Fruit fly (Drosophila melanogaster) whole organism, embryonic: Measurements from ENCODE around the gene CG10165.

Experiments used
- BEAF-32 ChIP-seq: fragments of 200-800 bp; sonication (Bioruptor generic); optimal IDR thresholded peaks from 3 replicates; lab custom pipeline; 2017; ENCODE audit warnings: missing biosample characterization, missing genetic modification characterization, mild to moderate bottlenecking, moderate library complexity, missing genetic modification reagents
- CG12236 ChIP-seq: fragments of 200-800 bp; sonication (Bioruptor generic); optimal IDR thresholded peaks from 2 replicates; lab custom pipeline; 2016; ENCODE audit warnings: missing biosample characterization, missing genetic modification characterization
- CG12769 ChIP-seq: fragments of 200-800 bp; sonication (Bioruptor generic); optimal IDR thresholded peaks from 2 replicates; lab custom pipeline; 2019; ENCODE audit warnings: missing biosample characterization, mild to moderate bottlenecking, missing genetic modification characterization, moderate library complexity
- CG15601 ChIP-seq: fragments of 200-800 bp; sonication (Bioruptor generic); optimal IDR thresholded peaks from 3 replicates; lab custom pipeline; 2019; ENCODE audit warnings: missing biosample characterization, mild to moderate bottlenecking, missing genetic modification characterization, moderate library complexity
- CG15696 ChIP-seq: fragments of 200-800 bp; sonication (Bioruptor generic); optimal IDR thresholded peaks from 2 replicates; lab custom pipeline; 2019; ENCODE audit warnings: missing biosample characterization, mild to moderate bottlenecking, missing genetic modification characterization, moderate library complexity
- CG17186 ChIP-seq: fragments of 200-800 bp; sonication (Bioruptor generic); optimal IDR thresholded peaks from 3 replicates; lab custom pipeline; 2017; ENCODE audit warnings: missing biosample characterization, missing genetic modification reagents, missing genetic modification characterization
- CG17802 ChIP-seq: fragments of 200-800 bp; sonication (Bioruptor generic); optimal IDR thresholded peaks from 2 replicates; lab custom pipeline; 2018; ENCODE audit warnings: missing biosample characterization, mild to moderate bottlenecking, missing genetic modification characterization, moderate library complexity
- CG2120 ChIP-seq: fragments of 200-800 bp; sonication (Bioruptor generic); optimal IDR thresholded peaks from 3 replicates; lab custom pipeline; 2016; ENCODE audit warnings: missing biosample characterization, missing genetic modification characterization
- CG2202 ChIP-seq: fragments of 200-800 bp; sonication (Bioruptor generic); optimal IDR thresholded peaks from 2 replicates; lab custom pipeline; 2018; ENCODE audit warnings: missing biosample characterization, mild to moderate bottlenecking, missing genetic modification characterization
- CG2678 ChIP-seq: fragments of 200-800 bp; sonication (Bioruptor generic); optimal IDR thresholded peaks from 3 replicates; lab custom pipeline; 2019; ENCODE audit warnings: missing biosample characterization, mild to moderate bottlenecking, missing genetic modification characterization, moderate library complexity
- CG2889 ChIP-seq: fragments of 200-800 bp; sonication (Bioruptor generic); IDR thresholded peaks from 3 replicates; pipeline ENCODE4 v1.3.6; 2022; ENCODE audit warnings: missing biosample characterization, missing genetic modification characterization
- CG3163 ChIP-seq: fragments of 200-800 bp; sonication (Bioruptor generic); optimal IDR thresholded peaks from 3 replicates; lab custom pipeline; 2016; ENCODE audit warnings: missing biosample characterization, missing genetic modification characterization
- CG3838 ChIP-seq: fragments of 200-800 bp; sonication (Bioruptor generic); optimal IDR thresholded peaks from 3 replicates; lab custom pipeline; 2016; ENCODE audit warnings: missing biosample characterization, missing genetic modification characterization
- CG42726 ChIP-seq: fragments of 200-800 bp; sonication (Bioruptor generic); IDR thresholded peaks from 2 replicates; pipeline ENCODE4 v1.3.6; 2022; ENCODE audit warnings: missing biosample characterization, missing genetic modification characterization; ENCODE audit not compliant: partially characterized antibody
- CG4282 ChIP-seq: fragments of 200-800 bp; sonication (Bioruptor generic); optimal IDR thresholded peaks from 2 replicates; lab custom pipeline; 2016; ENCODE audit warnings: missing biosample characterization, missing genetic modification characterization
- CG4617 ChIP-seq: fragments of 200-800 bp; sonication (Bioruptor generic); optimal IDR thresholded peaks from 3 replicates; lab custom pipeline; 2016; ENCODE audit warnings: missing biosample characterization, missing genetic modification characterization, borderline replicate concordance
- CG5245 ChIP-seq: fragments of 200-800 bp; sonication (Bioruptor generic); optimal IDR thresholded peaks from 3 replicates; lab custom pipeline; 2016; ENCODE audit warnings: missing biosample characterization, missing genetic modification characterization
- CG5953 ChIP-seq: fragments of 200-800 bp; sonication (Bioruptor generic); IDR thresholded peaks from 2 replicates; pipeline ENCODE4 v1.3.6; 2022; ENCODE audit warnings: missing biosample characterization, missing genetic modification characterization
- CG7839 ChIP-seq: fragments of 200-800 bp; sonication (Bioruptor generic); optimal IDR thresholded peaks from 3 replicates; lab custom pipeline; 2018; ENCODE audit warnings: missing biosample characterization, mild to moderate bottlenecking, missing genetic modification characterization, moderate library complexity
- CG7928 ChIP-seq: fragments of 200-800 bp; sonication (Bioruptor generic); optimal IDR thresholded peaks from 2 replicates; lab custom pipeline; 2017; ENCODE audit warnings: missing biosample characterization, mild to moderate bottlenecking, missing genetic modification characterization
- CG8924 ChIP-seq: fragments of 200-800 bp; optimal IDR thresholded peaks from 3 replicates; lab custom pipeline; 2019; ENCODE audit warnings: missing biosample characterization, mild to moderate bottlenecking, missing genetic modification characterization, moderate library complexity
- CG9727 ChIP-seq: fragments of 200-800 bp; sonication (Bioruptor generic); optimal IDR thresholded peaks from 3 replicates; lab custom pipeline; 2017; ENCODE audit warnings: missing biosample characterization, mild to moderate bottlenecking, missing genetic modification characterization
- CG9797 ChIP-seq: fragments of 200-800 bp; sonication (Bioruptor generic); optimal IDR thresholded peaks from 3 replicates; lab custom pipeline; 2018; ENCODE audit warnings: missing biosample characterization, mild to moderate bottlenecking, missing genetic modification characterization
- D19A ChIP-seq: fragments of 200-800 bp; optimal IDR thresholded peaks from 3 replicates; lab custom pipeline; 2019; ENCODE audit warnings: missing biosample characterization, mild to moderate bottlenecking, missing genetic modification characterization, moderate library complexity
- Deaf1 ChIP-seq: fragments of 200-800 bp; optimal IDR thresholded peaks from 3 replicates; lab custom pipeline; 2019; ENCODE audit warnings: missing biosample characterization, mild to moderate bottlenecking, missing genetic modification characterization, moderate library complexity
- Gug ChIP-seq: fragments of 200-800 bp; sonication (Bioruptor generic); IDR thresholded peaks from 4 replicates; pipeline ENCODE4 v1.3.6; 2022; ENCODE audit warnings: missing biosample characterization, missing genetic modification characterization
- NK7.1 ChIP-seq: fragments of 200-800 bp; sonication (Bioruptor generic); optimal IDR thresholded peaks from 3 replicates; lab custom pipeline; 2016; ENCODE audit warnings: missing biosample characterization, missing genetic modification characterization
- Nf-YB ChIP-seq: fragments of 200-800 bp; sonication (Bioruptor generic); optimal IDR thresholded peaks from 3 replicates; lab custom pipeline; 2019; ENCODE audit warnings: missing biosample characterization, mild to moderate bottlenecking, missing genetic modification characterization, moderate library complexity
- Poxn ChIP-seq: fragments of 200-800 bp; sonication (Bioruptor generic); IDR thresholded peaks from 2 replicates; pipeline ENCODE4 v1.3.6; 2022; ENCODE audit warnings: missing biosample characterization, missing genetic modification characterization
- Tbp ChIP-seq: fragments of >200 bp; optimal IDR thresholded peaks from 2 replicates; lab custom pipeline; 2018; ENCODE audit warnings: missing biosample characterization, missing genetic modification characterization
- amos ChIP-seq: fragments of 200-800 bp; sonication (Bioruptor generic); IDR thresholded peaks from 2 replicates; pipeline ENCODE4 v1.3.6; 2022; ENCODE audit warnings: missing biosample characterization, missing genetic modification characterization; ENCODE audit not compliant: partially characterized antibody
- crp ChIP-seq, 2 experiments: fragments of 200-800 bp; sonication (Bioruptor generic); optimal IDR thresholded peaks; 2 replicates in 1 of 2; 3 replicates in 1 of 2; lab custom pipeline; 2017; ENCODE audit warnings: missing biosample characterization in 2 of 2, missing genetic modification characterization in 2 of 2, mild to moderate bottlenecking in 1 of 2, moderate library complexity in 1 of 2
- dimm ChIP-seq: fragments of 200-800 bp; sonication (Bioruptor generic); IDR thresholded peaks from 2 replicates; pipeline ENCODE4 v1.3.6; 2022; ENCODE audit warnings: missing biosample characterization, missing genetic modification characterization
- ewg ChIP-seq: fragments of 200-800 bp; sonication (Bioruptor generic); optimal IDR thresholded peaks from 3 replicates; lab custom pipeline; 2017; ENCODE audit warnings: mild to moderate bottlenecking, missing biosample characterization, missing genetic modification reagents, missing genetic modification characterization
- gfzf ChIP-seq: fragments of 200-800 bp; sonication (Bioruptor generic); optimal IDR thresholded peaks from 2 replicates; lab custom pipeline; 2016; ENCODE audit warnings: missing biosample characterization, mild to moderate bottlenecking, missing genetic modification characterization, moderate library complexity
- gsb ChIP-seq: fragments of 200-800 bp; sonication (Bioruptor generic); IDR thresholded peaks from 2 replicates; pipeline ENCODE4 v1.3.6; 2022; ENCODE audit warnings: missing biosample characterization, missing genetic modification characterization
- ham ChIP-seq: fragments of 200-800 bp; sonication (Bioruptor generic); IDR thresholded peaks from 2 replicates; pipeline ENCODE4 v1.3.6; 2022; ENCODE audit warnings: missing biosample characterization, missing genetic modification characterization
- kah ChIP-seq: fragments of 200-800 bp; sonication (Bioruptor generic); optimal IDR thresholded peaks from 2 replicates; lab custom pipeline; 2018; ENCODE audit warnings: missing biosample characterization, mild to moderate bottlenecking, missing genetic modification characterization
- ken ChIP-seq: fragments of 200-800 bp; sonication (Bioruptor generic); IDR thresholded peaks from 3 replicates; pipeline ENCODE4 v1.3.6; 2022; ENCODE audit warnings: missing biosample characterization, missing genetic modification characterization
- kni ChIP-seq: fragments of 200-800 bp; sonication (Bioruptor generic); optimal IDR thresholded peaks from 3 replicates; lab custom pipeline; 2017; ENCODE audit warnings: mild to moderate bottlenecking, missing biosample characterization, missing genetic modification reagents, missing genetic modification characterization
- nerfin-1 ChIP-seq: fragments of 200-800 bp; sonication (Bioruptor generic); optimal IDR thresholded peaks from 3 replicates; lab custom pipeline; 2019; ENCODE audit warnings: missing biosample characterization, mild to moderate bottlenecking, missing genetic modification characterization, moderate library complexity
- nom ChIP-seq: fragments of 200-800 bp; sonication (Bioruptor generic); optimal IDR thresholded peaks from 2 replicates; lab custom pipeline; 2017; ENCODE audit warnings: missing biosample characterization, missing genetic modification characterization, mild to moderate bottlenecking, moderate library complexity, missing genetic modification reagents
- pb ChIP-seq: fragments of 200-800 bp; sonication (Bioruptor generic); optimal IDR thresholded peaks from 3 replicates; lab custom pipeline; 2016; ENCODE audit warnings: missing biosample characterization, missing genetic modification characterization
- phol ChIP-seq: fragments of 200-800 bp; sonication (Bioruptor generic); optimal IDR thresholded peaks from 3 replicates; lab custom pipeline; 2018; ENCODE audit warnings: missing biosample characterization, mild to moderate bottlenecking, missing genetic modification characterization, moderate library complexity
- scrt ChIP-seq: fragments of 200-800 bp; sonication (Bioruptor generic); optimal IDR thresholded peaks from 2 replicates; lab custom pipeline; 2018; ENCODE audit warnings: missing biosample characterization, mild to moderate bottlenecking, missing genetic modification characterization, moderate library complexity
- seq ChIP-seq: fragments of 200-800 bp; sonication (Bioruptor generic); IDR thresholded peaks from 2 replicates; pipeline ENCODE4 v1.3.6; 2022; ENCODE audit warnings: missing biosample characterization, missing genetic modification characterization
- slp2 ChIP-seq: fragments of 200-800 bp; sonication (Bioruptor generic); optimal IDR thresholded peaks from 2 replicates; lab custom pipeline; 2016; ENCODE audit warnings: missing biosample characterization, missing genetic modification characterization
- ssp ChIP-seq: fragments of 200-800 bp; sonication (Bioruptor generic); IDR thresholded peaks from 2 replicates; pipeline ENCODE4 v1.3.6; 2022; ENCODE audit warnings: missing biosample characterization, missing genetic modification characterization
- tup ChIP-seq: fragments of 200-800 bp; sonication (Bioruptor generic); optimal IDR thresholded peaks from 2 replicates; lab custom pipeline; 2016; ENCODE audit warnings: missing biosample characterization, mild to moderate bottlenecking, missing genetic modification characterization, moderate library complexity
- vfl ChIP-seq: fragments of 200-800 bp; sonication (Bioruptor generic); optimal IDR thresholded peaks from 2 replicates; lab custom pipeline; 2016; ENCODE audit warnings: missing biosample characterization, missing genetic modification characterization

Gene CG10165

DNA sequence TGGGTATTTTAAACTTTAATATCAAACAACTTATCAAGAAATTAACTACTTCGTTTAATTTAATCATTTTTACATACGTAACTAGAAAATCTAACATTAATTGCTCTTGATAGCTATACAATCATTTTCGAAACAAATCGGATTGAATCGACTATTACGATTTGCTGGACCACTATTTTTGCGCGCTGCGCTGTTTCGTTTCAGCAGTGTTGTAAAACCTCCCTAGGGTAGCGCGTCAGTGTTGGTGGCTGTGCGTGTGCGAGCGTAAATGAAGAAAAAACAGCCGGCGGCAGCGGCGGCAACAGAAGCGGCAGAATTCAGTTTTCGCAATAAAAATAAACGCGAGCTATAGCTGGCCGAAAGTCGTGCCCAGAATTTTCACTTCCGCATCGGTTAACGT lies 3.1 kb upstream of the CG10165 start, which contains the start of gene CG33116 (continued):
- TF ChIP-seq CG3838, result peak; percentile 29
- peak; percentile 23 for TF ChIP-seq CG9797 (GFP tag; lab: Kevin White, UChicago)
- peak; percentile 63 for TF ChIP-seq gsb (GFP tag; lab: Robert Waterston, UW)
- peak; percentile 56 for TF ChIP-seq Nf-YB
- TF ChIP-seq CG2202 (tag; lab: Kevin White, UChicago), result peak; percentile 63
- TF ChIP-seq ewg (GFP tag; lab: Kevin White, UChicago), result peak; percentile 67
- no peak; the same call in 1 of the 2 replicates for TF ChIP-seq CG42726 (GFP tag; lab: Robert Waterston, UW)
- peak; percentile 37; the same call in 1 of the 2 replicates for TF ChIP-seq dimm (GFP tag; lab: Robert Waterston, UW)
- peak; percentile 75 for TF ChIP-seq D19A (tag; lab: Kevin White, UChicago)
- peak; percentile 71 for TF ChIP-seq CG4617
- peak; percentile 82 for TF ChIP-seq phol (tag; lab: Kevin White, UChicago)
- TF ChIP-seq CG15601 (tag; lab: Kevin White, UChicago), result peak; percentile 79
- TF ChIP-seq NK7.1 (GFP tag; lab: Kevin White, UChicago), result peak; percentile 70
- TF ChIP-seq CG7928 (GFP tag; lab: Kevin White, UChicago), result no peak
- TF ChIP-seq CG5245 (GFP tag; lab: Kevin White, UChicago), result peak; percentile 76
- no peak for TF ChIP-seq Tbp
- peak; percentile 42 for TF ChIP-seq Deaf1 (tag; lab: Kevin White, UChicago)
- TF ChIP-seq nerfin-1 (tag; lab: Kevin White, UChicago), result peak; percentile 80
- TF ChIP-seq scrt (GFP tag; lab: Kevin White, UChicago), result peak; percentile 72
- peak; percentile 55 for TF ChIP-seq CG12236 (GFP tag; lab: Kevin White, UChicago)
- peak; percentile 66 for TF ChIP-seq tup
- peak; percentile 59 for TF ChIP-seq CG17802 (tag; lab: Kevin White, UChicago)
- TF ChIP-seq CG12769 (tag; lab: Kevin White, UChicago), result peak; percentile 78
- TF ChIP-seq pb, result peak; percentile 75
- TF ChIP-seq Poxn (GFP tag; lab: Robert Waterston, UW), result no peak
- TF ChIP-seq CG2678, result peak; percentile 86
- TF ChIP-seq crp (GFP tag; optimal IDR thresholded peaks at IDR 0.05; lab: Kevin White, UChicago), result peak in 1 of 2 experiments; percentile 77
- TF ChIP-seq BEAF-32 (GFP tag; lab: Kevin White, UChicago), result peak; percentile 29
- TF ChIP-seq CG8924 (tag; lab: Kevin White, UChicago), result peak; percentile 79
- TF ChIP-seq CG17186, result peak; percentile 70
- peak; percentile 85 for TF ChIP-seq CG15696 (tag; lab: Kevin White, UChicago)
- peak; percentile 87 for TF ChIP-seq vfl
- peak; percentile 79 for TF ChIP-seq CG9727 (GFP tag; lab: Kevin White, UChicago)
- no peak for TF ChIP-seq ham (GFP tag; lab: Robert Waterston, UW)
- peak; percentile 78 for TF ChIP-seq seq
- peak; percentile 70 for TF ChIP-seq CG5953
- peak; percentile 47 for TF ChIP-seq ssp (GFP tag; lab: Robert Waterston, UW)
- peak; percentile 47 for TF ChIP-seq CG4282 (GFP tag; lab: Kevin White, UChicago)
- peak; percentile 70 for TF ChIP-seq nom (GFP tag; lab: Kevin White, UChicago)
- peak; percentile 72 for TF ChIP-seq CG3163
- TF ChIP-seq Gug (GFP tag; lab: Robert Waterston, UW), result peak; percentile 72
- TF ChIP-seq CG7839, result peak; percentile 79
- TF ChIP-seq kni (GFP tag; lab: Kevin White, UChicago), result peak; percentile 12
- peak; percentile 43 for TF ChIP-seq kah (GFP tag; lab: Kevin White, UChicago)
- peak; percentile 84 for TF ChIP-seq ken (GFP tag; lab: Robert Waterston, UW)
- peak; percentile 73 for TF ChIP-seq slp2 (GFP tag; lab: Kevin White, UChicago)
- no peak; the same call in 1 of the 2 replicates for TF ChIP-seq amos (GFP tag; lab: Robert Waterston, UW)
- TF ChIP-seq CG2120, result peak; percentile 91
- peak; percentile 17 for TF ChIP-seq gfzf (GFP tag; lab: Kevin White, UChicago)
- peak; percentile 64; the same call in 1 of the 3 replicates for TF ChIP-seq CG2889 (GFP tag; lab: Robert Waterston, UW)
